Worm (Caenorhabditis elegans): ENCODE data around the gene daf-36.

The daf-36 gene

ce11 chrV:10239861-10240260 is 14.4 kb upstream of the daf-36 start, which contains the start of gene fipr-8:
Gene fipr-8 (minus strand): TSS chrV:10239961.
- TF ChIP-seq sptf-1 (tag; optimal IDR thresholded peaks at IDR 0.05) (no peak), mep-1 (tag; optimal IDR thresholded peaks at IDR 0.05) (no peak), hlh-1 (tag; optimal IDR thresholded peaks at IDR 0.05) (no peak), lsy-2 (tag; optimal IDR thresholded peaks at IDR 0.05) (no peak), zip-8 (tag; optimal IDR thresholded peaks at IDR 0.05) (no peak), lin-32 (GFP tag; optimal IDR thresholded peaks at IDR 0.05) (no peak), ceh-39 (tag; optimal IDR thresholded peaks at IDR 0.05) (no peak), blmp-1 (tag; optimal IDR thresholded peaks at IDR 0.05) (no peak), mab-5 (tag; optimal IDR thresholded peaks at IDR 0.05) (no peak), ham-2 (GFP tag; optimal IDR thresholded peaks at IDR 0.05) (no peak), nhr-28 (tag; optimal IDR thresholded peaks at IDR 0.05) (no peak), ztf-11 (tag; optimal IDR thresholded peaks at IDR 0.05) (no peak), nhr-12 (tag; optimal IDR thresholded peaks at IDR 0.05) (no peak), ceh-43 (GFP tag; optimal IDR thresholded peaks at IDR 0.05) (no peak), nhr-2 (tag; optimal IDR thresholded peaks at IDR 0.05) (no peak), sem-2 (GFP tag; optimal IDR thresholded peaks at IDR 0.05) (no peak), bed-3 (GFP tag; optimal IDR thresholded peaks at IDR 0.05) (no peak), snpc-4 (tag; optimal IDR thresholded peaks at IDR 0.05) (no peak), M03D4.4 (tag; optimal IDR thresholded peaks at IDR 0.05) (no peak)

DNA sequence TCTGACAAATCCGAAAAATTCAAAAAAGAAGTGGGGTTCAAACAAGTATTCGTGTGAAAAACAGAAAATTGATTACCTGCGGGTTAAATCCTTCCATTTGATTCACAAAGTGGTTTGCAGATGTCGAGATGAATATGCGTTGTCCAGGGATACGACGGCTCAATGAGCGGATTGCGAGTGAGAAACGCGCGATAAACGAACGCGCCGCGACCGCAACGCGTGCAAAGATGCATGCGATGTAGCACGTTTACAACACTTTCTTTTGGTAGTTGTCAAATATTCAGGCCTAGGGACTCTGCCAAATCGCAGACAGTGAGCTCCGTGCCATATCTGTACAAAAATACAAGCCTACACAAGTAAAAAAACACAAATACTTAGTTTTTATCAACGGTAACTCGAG is 13.2 kb upstream of the daf-36 start, which contains the start of gene fubl-1:
Gene fubl-1, minus strand, starts transcription at position 202 of the 400 bp plus-strand sequence.
- TF ChIP-seq mep-1 (tag; optimal IDR thresholded peaks at IDR 0.05) (peak; percentile 42), ceh-83 (GFP tag; optimal IDR thresholded peaks at IDR 0.05) (no peak), M03D4.4 (tag; optimal IDR thresholded peaks at IDR 0.05) (no peak), hlh-1 (tag; optimal IDR thresholded peaks at IDR 0.05) (no peak), pha-4 (tag; optimal IDR thresholded peaks at IDR 0.05) (peak; percentile 8), unc-120 (tag; optimal IDR thresholded peaks at IDR 0.05; ENCODE audit: poor library complexity, severe bottlenecking) (no peak), mab-5 (tag; optimal IDR thresholded peaks at IDR 0.05) (no peak), ham-2 (GFP tag; optimal IDR thresholded peaks at IDR 0.05) (no peak), nhr-2 (tag; optimal IDR thresholded peaks at IDR 0.05) (no peak), sem-2 (GFP tag; optimal IDR thresholded peaks at IDR 0.05) (no peak), unc-39 (tag; optimal IDR thresholded peaks at IDR 0.05) (no peak), bed-3 (GFP tag; optimal IDR thresholded peaks at IDR 0.05) (no peak), lin-13 (tag; optimal IDR thresholded peaks at IDR 0.05) (peak; percentile 2), sptf-1 (tag; optimal IDR thresholded peaks at IDR 0.05) (peak; percentile 46), lsy-2 (tag; optimal IDR thresholded peaks at IDR 0.05) (peak; percentile 31), nhr-237 (tag; optimal IDR thresholded peaks at IDR 0.05) (no peak), ces-1 (GFP tag; optimal IDR thresholded peaks at IDR 0.05) (peak; percentile 7), nhr-12 (tag; optimal IDR thresholded peaks at IDR 0.05) (no peak)

DNA sequence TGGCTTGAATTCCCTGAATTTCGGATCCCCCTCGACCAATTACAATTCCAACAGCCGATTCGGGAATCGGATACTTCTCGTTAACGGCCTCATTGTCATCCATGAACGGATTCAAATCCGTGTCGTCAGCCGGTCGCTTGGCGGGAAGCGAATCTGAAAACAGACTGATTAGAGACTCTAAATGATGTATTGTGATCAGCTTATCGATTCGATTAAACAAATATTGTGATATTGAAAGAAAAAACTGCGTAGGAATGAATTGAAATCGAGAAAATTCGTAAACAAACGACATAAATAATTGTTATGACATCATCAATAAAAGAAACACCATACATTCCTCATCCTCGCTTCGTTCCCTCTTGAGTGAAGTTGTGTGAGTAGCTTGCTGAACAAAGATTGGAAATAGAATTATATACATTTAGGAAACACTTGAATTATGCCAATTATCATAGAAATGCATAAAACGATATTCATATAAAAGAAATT is 12.5 kb upstream of the daf-36 start:
- TF ChIP-seq sem-2 (GFP tag; optimal IDR thresholded peaks at IDR 0.05) (no peak), ceh-83 (GFP tag; optimal IDR thresholded peaks at IDR 0.05) (no peak), mep-1 (tag; optimal IDR thresholded peaks at IDR 0.05) (no peak), unc-120 (tag; optimal IDR thresholded peaks at IDR 0.05; ENCODE audit: poor library complexity, severe bottlenecking) (no peak), unc-39 (tag; optimal IDR thresholded peaks at IDR 0.05) (no peak), bed-3 (GFP tag; optimal IDR thresholded peaks at IDR 0.05) (no peak), ceh-43 (GFP tag; optimal IDR thresholded peaks at IDR 0.05) (no peak), nhr-28 (tag; optimal IDR thresholded peaks at IDR 0.05) (no peak), ces-1 (GFP tag; optimal IDR thresholded peaks at IDR 0.05) (no peak), ztf-11 (tag; optimal IDR thresholded peaks at IDR 0.05) (no peak), elt-3 (tag; optimal IDR thresholded peaks at IDR 0.05) (no peak), M03D4.4 (tag; optimal IDR thresholded peaks at IDR 0.05) (no peak), mls-2 (tag; optimal IDR thresholded peaks at IDR 0.05) (no peak), nhr-12 (tag; optimal IDR thresholded peaks at IDR 0.05) (no peak), hlh-1 (tag; optimal IDR thresholded peaks at IDR 0.05) (no peak), elt-1 (tag; optimal IDR thresholded peaks at IDR 0.05; ENCODE audit: borderline replicate concordance, insufficient read depth) (no peak), lin-32 (GFP tag; optimal IDR thresholded peaks at IDR 0.05) (no peak), ham-2 (GFP tag; optimal IDR thresholded peaks at IDR 0.05) (no peak)

- TF ChIP-seq drap-1 (GFP tag; optimal IDR thresholded peaks at IDR 0.05) (no peak), lin-32 (GFP tag; optimal IDR thresholded peaks at IDR 0.05) (no peak), mls-2 (tag; optimal IDR thresholded peaks at IDR 0.05) (no peak), ztf-11 (tag; optimal IDR thresholded peaks at IDR 0.05) (no peak), lsy-2 (tag; optimal IDR thresholded peaks at IDR 0.05) (no peak), cnd-1 (tag; optimal IDR thresholded peaks at IDR 0.05) (no peak), hlh-1 (tag; optimal IDR thresholded peaks at IDR 0.05) (no peak)
Observed at ce11 chrV:10237171-10237570, 11.7 kb upstream of the daf-36 start.

All from whole organism, mixed stage, embryonic.